Worm (Caenorhabditis elegans) whole organism, L4/young adult: ENCODE data around the gene lbp-1.

Experiments
- dao-5 ChIP-seq: sonication (generic microtip); optimal IDR thresholded peaks from 2 replicates; lab custom pipeline; 2016; ENCODE audit warnings: missing genotype, missing genetic modification characterization, moderate library complexity, missing compliant biosample characterization
- him-1 ChIP-seq: sonication (generic microtip); optimal IDR thresholded peaks from 2 replicates; lab custom pipeline; 2016; ENCODE audit warnings: missing genotype, missing genetic modification reagents, missing genetic modification characterization, missing compliant biosample characterization

DNA sequence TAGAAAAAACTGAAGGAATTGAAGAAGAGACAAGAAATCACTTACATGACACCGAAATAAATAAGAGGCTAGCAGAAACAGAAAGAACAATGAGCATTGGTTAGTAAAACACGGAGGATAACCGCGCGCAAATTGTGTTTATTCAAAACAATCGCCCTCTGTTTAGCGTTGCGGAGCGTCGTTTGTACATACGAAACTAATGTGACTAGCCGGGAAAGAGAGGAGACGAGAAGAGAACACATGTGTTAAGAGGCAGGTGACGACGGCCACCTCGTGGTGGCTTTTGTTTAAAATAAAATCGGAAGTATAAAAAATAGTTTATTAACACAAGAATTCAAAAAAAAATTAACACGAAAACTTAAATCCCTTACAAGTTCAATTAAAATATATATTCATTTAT, 13.1 kb upstream of the lbp-1 start, which contains the start of gene F40F4.7:
- TF ChIP-seq him-1 (no peak), dao-5 (tag; lab: Kevin White, UChicago) (no peak)
